Worm (Caenorhabditis elegans) whole organism, young adult: Measurements from ENCODE around the gene ras-1.

Experiments
- ceh-91 ChIP-seq: fragments of 200-800 bp; sonication (Bioruptor generic); IDR thresholded peaks from 2 replicates; pipeline ENCODE4 v1.3.6; 2022; ENCODE audit warnings: missing genetic modification reagents, missing genetic modification characterization, missing compliant biosample characterization
- egrh-3 ChIP-seq: fragments of 200-800 bp; sonication (Bioruptor generic); IDR thresholded peaks from 2 replicates; pipeline ENCODE4 v1.3.6; 2022; ENCODE audit warnings: missing genetic modification reagents, missing genetic modification characterization, missing compliant biosample characterization
- lag-1 ChIP-seq: fragments of 200-800 bp; sonication (Bioruptor generic); IDR thresholded peaks from 2 replicates; pipeline ENCODE4 v1.3.6; 2022; ENCODE audit warnings: missing genetic modification reagents, missing genetic modification characterization, missing compliant biosample characterization
- lin-26 ChIP-seq: fragments of 200-800 bp; sonication (Bioruptor generic); IDR thresholded peaks from 2 replicates; pipeline ENCODE4 v1.3.6; 2022; ENCODE audit warnings: missing genetic modification reagents, missing genetic modification characterization, missing compliant biosample characterization
- madf-6 ChIP-seq: fragments of 200-800 bp; sonication (Bioruptor generic); IDR thresholded peaks from 2 replicates; pipeline ENCODE4 v1.3.6; 2022; ENCODE audit warnings: missing genetic modification reagents, missing genetic modification characterization, missing compliant biosample characterization
- pha-4 ChIP-seq: fragments of 150-350 bp; sonication (generic microtip); optimal IDR thresholded peaks from 2 replicates; lab custom pipeline; 2014; ENCODE audit warnings: missing biosample characterization, missing genetic modification reagents, missing genetic modification characterization
- snpc-4 ChIP-seq, 5 experiments: fragments of 150-350 bp in 1 of 5; sonication (generic microtip) in 4 of 5; optimal IDR thresholded peaks; 2 replicates each; lab custom pipeline; 2014 to 2018; ENCODE audit warnings: missing genetic modification characterization in 5 of 5, missing biosample characterization in 3 of 5, antibody characterized with exemption in 2 of 5, mild to moderate bottlenecking in 2 of 5, missing compliant biosample characterization in 2 of 5, missing genotype in 2 of 5, moderate library complexity in 2 of 5, missing genetic modification reagents in 1 of 5

DNA sequence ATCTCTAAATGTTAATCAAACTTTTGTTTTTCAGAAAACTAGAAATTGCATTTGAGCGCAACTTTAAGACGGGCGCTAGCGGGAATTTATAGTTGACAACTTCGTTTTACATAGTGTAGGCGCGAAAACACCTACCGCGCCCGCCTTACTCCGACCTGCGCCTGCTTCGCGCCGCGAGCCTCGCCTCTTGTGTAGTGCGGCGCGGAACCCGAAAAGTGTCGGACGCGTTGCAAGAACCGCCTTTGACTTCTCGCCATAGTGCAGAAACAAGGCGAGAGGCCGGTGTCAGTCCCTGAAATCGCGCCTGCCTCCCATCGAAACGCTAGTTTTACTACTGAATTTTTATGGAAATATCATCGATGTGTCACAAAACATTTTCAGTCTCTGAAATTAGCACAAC lies 33.8 kb upstream of the ras-1 start:
- no peak for TF ChIP-seq pha-4 (tag; lab: Kevin White, UChicago)
- peak; percentile 21 for TF ChIP-seq snpc-4 (GFP tag; optimal IDR thresholded peaks at IDR 0.05; lab: Kevin White, UChicago)
- TF ChIP-seq snpc-4 (tag; optimal IDR thresholded peaks at IDR 0.05; lab: Kevin White, UChicago) = peak in 3 of 4 experiments; percentile 28 to 90 (median 84)
- no peak for TF ChIP-seq ceh-91 (GFP tag; lab: Robert Waterston, UW)
- TF ChIP-seq madf-6 (GFP tag; lab: Robert Waterston, UW) = no peak
- no peak for TF ChIP-seq lin-26 (GFP tag; lab: Robert Waterston, UW)
- TF ChIP-seq egrh-3 (GFP tag; lab: Robert Waterston, UW) = peak; percentile 31; the same call in 1 of the 2 replicates
- TF ChIP-seq lag-1 (GFP tag; lab: Robert Waterston, UW) = no peak
